Fruit fly (Drosophila melanogaster) whole organism, adult: Measurements from ENCODE around the gene CG4914.

ENCODE experiments used
- CG14711 ChIP-seq: fragments of 200-800 bp; sonication (Bioruptor generic); optimal IDR thresholded peaks from 2 replicates; lab custom pipeline; 2018; ENCODE audit warnings: missing biosample characterization, mild to moderate bottlenecking, missing genetic modification characterization, moderate library complexity
- CG1620 ChIP-seq: fragments of 200-800 bp; sonication (Bioruptor generic); optimal IDR thresholded peaks from 2 replicates; lab custom pipeline; 2016; ENCODE audit warnings: missing biosample characterization, missing genetic modification characterization
- CG5204 ChIP-seq: fragments of 200-800 bp; sonication (Bioruptor generic); optimal IDR thresholded peaks from 2 replicates; lab custom pipeline; 2016; ENCODE audit warnings: missing biosample characterization, missing genetic modification characterization
- CG7101 ChIP-seq: fragments of 200-800 bp; sonication (Bioruptor generic); optimal IDR thresholded peaks from 2 replicates; lab custom pipeline; 2018; ENCODE audit warnings: missing biosample characterization, mild to moderate bottlenecking, missing genetic modification characterization, moderate library complexity
- bab1 ChIP-seq: fragments of 200-800 bp; sonication (Bioruptor generic); optimal IDR thresholded peaks from 3 replicates; lab custom pipeline; 2019; ENCODE audit warnings: missing biosample characterization, mild to moderate bottlenecking, missing genetic modification characterization, moderate library complexity
- cic ChIP-seq: fragments of 200-800 bp; sonication (Bioruptor generic); optimal IDR thresholded peaks from 2 replicates; lab custom pipeline; 2017; ENCODE audit warnings: missing biosample characterization, mild to moderate bottlenecking, missing genetic modification characterization, moderate library complexity
- kay ChIP-seq: fragments of 200-800 bp; sonication (Bioruptor generic); peaks from one replicate; lab custom pipeline; 2016; ENCODE audit warnings: missing biosample characterization, missing genetic modification characterization, borderline replicate concordance
- ovo ChIP-seq: fragments of 200-800 bp; sonication (Bioruptor generic); optimal IDR thresholded peaks from 2 replicates; lab custom pipeline; 2016; ENCODE audit warnings: missing biosample characterization, missing genetic modification characterization
- pad ChIP-seq: fragments of 200-800 bp; sonication (Bioruptor generic); optimal IDR thresholded peaks from 3 replicates; lab custom pipeline; 2017; ENCODE audit warnings: missing biosample characterization, missing genetic modification characterization, mild to moderate bottlenecking, moderate library complexity, missing genetic modification reagents

- no peak for TF ChIP-seq pad
- TF ChIP-seq ovo (GFP tag; lab: Kevin White, UChicago), result no peak
- TF ChIP-seq bab1 (GFP tag; lab: Kevin White, UChicago), result no peak
- no peak for TF ChIP-seq CG1620 (GFP tag; lab: Kevin White, UChicago)
- TF ChIP-seq CG7101 (tag; lab: Kevin White, UChicago), result no peak
- no peak for TF ChIP-seq kay (GFP tag; lab: Kevin White, UChicago)
- TF ChIP-seq cic (GFP tag; lab: Kevin White, UChicago), result no peak
- no peak for TF ChIP-seq CG5204 (GFP tag; lab: Kevin White, UChicago)
- TF ChIP-seq CG14711 (tag; lab: Kevin White, UChicago), result no peak
Measured at dm6 chr3L:14637705-14638529, 40.0 kb downstream of the CG4914 start.
